Worm (Caenorhabditis elegans) whole organism, late embryonic: ENCODE measurements around the gene pfut-1.

ENCODE experiments used
- ama-1 ChIP-seq: fragments of 150-350 bp; optimal IDR thresholded peaks from 2 replicates; lab custom pipeline; 2014
- ceh-48 ChIP-seq: sonication (generic microtip); optimal IDR thresholded peaks from 2 replicates; lab custom pipeline; 2016; ENCODE audit warnings: missing genetic modification characterization, inconsistent platforms, missing compliant biosample characterization
- ceh-9 ChIP-seq: sonication (generic microtip); optimal IDR thresholded peaks from 2 replicates; lab custom pipeline; 2016; ENCODE audit warnings: mild to moderate bottlenecking, missing genetic modification characterization, inconsistent platforms, missing compliant biosample characterization
- gmeb-2 ChIP-seq: sonication (generic microtip); optimal IDR thresholded peaks from 2 replicates; lab custom pipeline; 2016; ENCODE audit warnings: missing genetic modification characterization, inconsistent platforms, missing compliant biosample characterization
- pqm-1 ChIP-seq: sonication (generic microtip); optimal IDR thresholded peaks from 2 replicates; lab custom pipeline; 2016; ENCODE audit warnings: missing genetic modification characterization, missing compliant biosample characterization

DNA sequence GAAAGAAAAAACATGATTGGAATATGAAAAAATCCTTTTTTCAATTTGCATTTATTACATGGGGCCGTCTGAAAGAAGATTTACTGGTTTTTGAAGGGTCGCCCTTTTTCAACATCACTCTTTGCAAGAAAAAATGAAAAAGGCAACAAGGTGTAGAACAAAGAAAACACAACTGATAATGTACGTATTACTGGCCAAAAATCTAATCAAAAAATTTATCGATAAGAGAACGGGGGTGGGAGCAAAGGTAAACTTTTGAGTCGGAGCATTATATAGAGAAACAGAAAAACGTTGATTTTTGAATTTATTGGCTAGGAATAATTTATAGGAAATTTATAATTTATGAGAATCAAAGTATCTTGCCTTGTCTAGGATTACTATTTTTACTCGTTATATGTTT, 16.2 kb downstream of the pfut-1 start:
- TF ChIP-seq ceh-48 (tag; lab: Kevin White, UChicago) (no peak), ceh-9 (no peak), pqm-1 (tag; lab: Kevin White, UChicago) (no peak), ama-1 (lab: Kevin White, UChicago) (no peak), gmeb-2 (tag; lab: Kevin White, UChicago) (no peak)
